Worm (Caenorhabditis elegans): Measurements from ENCODE around the gene F35D11.4.

Gene F35D11.4

DNA sequence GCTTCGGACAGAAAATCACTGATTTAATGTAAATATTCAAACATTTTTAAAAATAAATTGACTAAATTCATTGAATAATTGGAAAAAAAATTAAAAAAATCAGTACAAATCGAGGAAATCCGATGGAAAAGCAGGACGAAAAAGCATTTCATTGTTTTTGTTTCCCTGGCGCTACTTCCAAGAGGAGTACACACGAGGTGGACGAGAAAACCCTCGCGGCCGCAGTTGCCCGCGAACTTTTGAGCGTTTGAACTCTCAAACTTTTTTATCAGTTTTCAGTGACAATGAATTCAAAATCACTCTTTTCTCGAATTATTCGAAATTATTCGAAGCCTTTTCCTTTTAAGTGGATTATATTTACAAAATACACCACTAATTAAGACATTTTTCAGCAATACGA lies at the start of gene F35D11.4:
Gene F35D11.4, plus strand, starts transcription at position 393 of the 400 bp plus-strand sequence.
- TF ChIP-seq ceh-13 (GFP tag; optimal IDR thresholded peaks at IDR 0.05) = no peak
- 0 out of 2 replicates have a peak, but pooled peaks have one; percentile 26 for TF ChIP-seq tbx-11 (GFP tag; IDR thresholded peaks at IDR 0.05)
- peak; percentile 57 for TF ChIP-seq hmg-4 (GFP tag; optimal IDR thresholded peaks at IDR 0.05)
- TF ChIP-seq hmbx-1 (tag; optimal IDR thresholded peaks at IDR 0.05) = no peak
- peak; percentile 74 for TF ChIP-seq tbx-37 (GFP tag; conservative IDR thresholded peaks at IDR 0.05)
- no peak for TF ChIP-seq hnd-1 (tag; optimal IDR thresholded peaks at IDR 0.05)
- 0 out of 2 replicates have a peak, but pooled peaks have one; percentile 25 for TF ChIP-seq pes-1 (GFP tag; IDR thresholded peaks at IDR 0.05)
- peak; percentile 37 for TF ChIP-seq F13C5.2 (tag; optimal IDR thresholded peaks at IDR 0.05)

DNA sequence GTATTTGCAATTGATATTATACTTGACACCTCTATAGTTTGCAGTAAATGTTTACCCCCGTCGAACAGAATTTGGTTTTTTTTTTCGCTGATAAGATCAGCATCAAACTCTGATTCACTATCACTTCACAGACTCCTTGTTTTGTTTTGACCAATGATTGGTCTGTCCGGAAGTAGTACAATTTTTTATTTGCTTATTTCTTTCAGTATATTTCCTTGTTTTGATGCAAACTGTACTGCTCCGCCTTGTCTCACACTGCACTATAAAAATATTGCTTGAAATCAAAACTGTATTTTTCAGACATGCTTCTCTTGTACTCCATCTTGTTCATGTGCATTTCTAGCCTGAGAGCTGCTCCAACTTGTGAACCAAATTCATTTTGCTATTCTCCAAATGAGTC lies 45.7 kb upstream of the F35D11.4 start, which contains the start of gene M03A1.3:
Gene M03A1.3, plus strand, starts transcription at position 301 of the 400 bp plus-strand sequence.
- TF ChIP-seq tbx-37 (GFP tag; conservative IDR thresholded peaks at IDR 0.05) = no peak
- TF ChIP-seq hmg-4 (GFP tag; optimal IDR thresholded peaks at IDR 0.05) = no peak
- no peak for TF ChIP-seq scrt-1 (GFP tag; IDR thresholded peaks at IDR 0.05)
- TF ChIP-seq tbx-11 (GFP tag; IDR thresholded peaks at IDR 0.05) = no peak
- no peak for TF ChIP-seq flt-1 (GFP tag; IDR thresholded peaks at IDR 0.05)
- TF ChIP-seq ets-7 (tag; optimal IDR thresholded peaks at IDR 0.05) = no peak
- no peak for TF ChIP-seq aly-1 (tag; optimal IDR thresholded peaks at IDR 0.05)
- no peak for TF ChIP-seq ama-1 (optimal IDR thresholded peaks at IDR 0.05)
- no peak for TF ChIP-seq hmbx-1 (tag; optimal IDR thresholded peaks at IDR 0.05)
- no peak for TF ChIP-seq tra-4 (tag; optimal IDR thresholded peaks at IDR 0.05)
- TF ChIP-seq ceh-13 (GFP tag; optimal IDR thresholded peaks at IDR 0.05) = no peak
- no peak for TF ChIP-seq pes-1 (GFP tag; IDR thresholded peaks at IDR 0.05)
- TF ChIP-seq F13C5.2 (tag; optimal IDR thresholded peaks at IDR 0.05) = no peak
- TF ChIP-seq hnd-1 (tag; optimal IDR thresholded peaks at IDR 0.05) = no peak
- TF ChIP-seq ceh-36 (tag; optimal IDR thresholded peaks at IDR 0.05) = no peak
- TF ChIP-seq sea-1 (GFP tag; conservative IDR thresholded peaks at IDR 0.05) = no peak
- no peak for TF ChIP-seq B0310.2 (tag; optimal IDR thresholded peaks at IDR 0.05)

ce11 chrII:4560068-4560467 lies 43.2 kb upstream of the F35D11.4 start, which contains the start of gene M03A1.8:
Gene M03A1.8 (plus strand): TSS chrII:4560336.
- TF ChIP-seq hmbx-1 (tag; optimal IDR thresholded peaks at IDR 0.05) (no peak), aly-1 (tag; optimal IDR thresholded peaks at IDR 0.05) (no peak), hmg-4 (GFP tag; optimal IDR thresholded peaks at IDR 0.05) (no peak), ceh-13 (GFP tag; optimal IDR thresholded peaks at IDR 0.05) (no peak), ets-7 (tag; optimal IDR thresholded peaks at IDR 0.05) (no peak), tra-4 (tag; optimal IDR thresholded peaks at IDR 0.05) (no peak), B0310.2 (tag; optimal IDR thresholded peaks at IDR 0.05) (no peak), tbx-11 (GFP tag; IDR thresholded peaks at IDR 0.05) (no peak), ama-1 (optimal IDR thresholded peaks at IDR 0.05) (no peak), flt-1 (GFP tag; IDR thresholded peaks at IDR 0.05) (no peak), hnd-1 (tag; optimal IDR thresholded peaks at IDR 0.05) (no peak), F13C5.2 (tag; optimal IDR thresholded peaks at IDR 0.05) (no peak), sea-1 (GFP tag; conservative IDR thresholded peaks at IDR 0.05) (no peak), ceh-36 (tag; optimal IDR thresholded peaks at IDR 0.05) (no peak)

DNA sequence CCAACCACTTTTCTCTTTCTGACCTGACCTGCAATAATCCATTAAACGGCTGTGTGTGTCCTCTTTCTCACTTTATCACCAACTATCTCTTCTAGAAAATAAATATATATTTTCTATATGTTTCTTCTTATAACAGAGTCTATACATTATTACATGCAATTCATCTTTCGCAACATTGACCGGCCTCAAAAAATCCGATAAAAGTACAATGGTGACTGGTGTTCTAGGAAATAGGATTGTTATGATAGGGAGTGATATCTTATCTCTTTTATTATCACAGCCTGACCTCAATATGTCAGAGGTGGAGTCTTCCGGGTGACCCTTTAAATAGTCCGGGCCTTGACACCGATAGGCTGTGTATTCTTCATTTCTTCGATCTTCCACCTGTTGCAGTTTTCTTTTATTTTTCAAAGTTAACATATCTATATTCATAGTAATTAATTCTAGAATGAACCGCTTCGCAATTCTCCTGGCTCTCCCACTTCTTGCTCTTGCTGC lies 40.7 kb upstream of the F35D11.4 start, which contains the start of gene dao-2:
Gene dao-2, plus strand, starts transcription at position 448 of the 498 bp plus-strand sequence.
- TF ChIP-seq ceh-36 (tag; optimal IDR thresholded peaks at IDR 0.05) = no peak
- TF ChIP-seq hmg-4 (GFP tag; optimal IDR thresholded peaks at IDR 0.05) = no peak
- no peak for TF ChIP-seq B0310.2 (tag; optimal IDR thresholded peaks at IDR 0.05)
- no peak for TF ChIP-seq scrt-1 (GFP tag; IDR thresholded peaks at IDR 0.05)
- TF ChIP-seq aly-1 (tag; optimal IDR thresholded peaks at IDR 0.05) = no peak
- TF ChIP-seq tbx-37 (GFP tag; conservative IDR thresholded peaks at IDR 0.05) = no peak
- TF ChIP-seq F13C5.2 (tag; optimal IDR thresholded peaks at IDR 0.05) = no peak
- TF ChIP-seq ama-1 (optimal IDR thresholded peaks at IDR 0.05) = no peak
- no peak for TF ChIP-seq sea-1 (GFP tag; conservative IDR thresholded peaks at IDR 0.05)
- no peak for TF ChIP-seq hmbx-1 (tag; optimal IDR thresholded peaks at IDR 0.05)
- no peak for TF ChIP-seq ets-7 (tag; optimal IDR thresholded peaks at IDR 0.05)
- no peak for TF ChIP-seq hnd-1 (tag; optimal IDR thresholded peaks at IDR 0.05)
- no peak for TF ChIP-seq tra-4 (tag; optimal IDR thresholded peaks at IDR 0.05)

ce11 chrII:4565205-4565604 lies 38.0 kb upstream of the F35D11.4 start:
- TF ChIP-seq tbx-37 (GFP tag; conservative IDR thresholded peaks at IDR 0.05) (no peak), aly-1 (tag; optimal IDR thresholded peaks at IDR 0.05) (no peak), ets-7 (tag; optimal IDR thresholded peaks at IDR 0.05) (no peak), scrt-1 (GFP tag; IDR thresholded peaks at IDR 0.05) (no peak)

DNA sequence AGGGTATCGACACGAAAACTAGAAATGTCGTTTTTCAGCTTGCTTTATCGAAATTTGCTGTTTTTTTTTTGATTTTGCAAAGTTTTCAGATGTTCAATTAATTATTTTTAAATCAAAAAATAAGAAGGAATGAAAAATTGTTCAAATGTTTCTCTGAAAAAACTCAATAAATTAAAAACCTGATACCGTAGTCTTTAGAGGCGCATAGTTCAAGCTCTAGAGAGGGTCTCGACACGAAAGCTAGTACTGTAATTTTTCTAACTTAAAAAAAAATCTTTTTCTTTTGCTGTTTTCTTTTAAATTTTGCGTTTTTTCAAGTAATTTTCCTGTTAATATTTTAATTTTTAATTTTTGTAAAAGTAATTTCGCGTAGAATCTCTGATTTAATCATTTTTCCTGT lies 37.0 kb upstream of the F35D11.4 start:
- TF ChIP-seq sea-1 (GFP tag; conservative IDR thresholded peaks at IDR 0.05) (no peak), F13C5.2 (tag; optimal IDR thresholded peaks at IDR 0.05) (no peak), pes-1 (GFP tag; IDR thresholded peaks at IDR 0.05) (no peak), tbx-37 (GFP tag; conservative IDR thresholded peaks at IDR 0.05) (no peak), ceh-36 (tag; optimal IDR thresholded peaks at IDR 0.05) (no peak), flt-1 (GFP tag; IDR thresholded peaks at IDR 0.05) (no peak), ama-1 (optimal IDR thresholded peaks at IDR 0.05) (no peak), ceh-13 (GFP tag; optimal IDR thresholded peaks at IDR 0.05) (no peak), aly-1 (tag; optimal IDR thresholded peaks at IDR 0.05) (no peak), tbx-11 (GFP tag; IDR thresholded peaks at IDR 0.05) (no peak), hmg-4 (GFP tag; optimal IDR thresholded peaks at IDR 0.05) (no peak), tra-4 (tag; optimal IDR thresholded peaks at IDR 0.05) (no peak), scrt-1 (GFP tag; IDR thresholded peaks at IDR 0.05) (no peak), ets-7 (tag; optimal IDR thresholded peaks at IDR 0.05) (no peak), hmbx-1 (tag; optimal IDR thresholded peaks at IDR 0.05) (no peak), hnd-1 (tag; optimal IDR thresholded peaks at IDR 0.05) (no peak), B0310.2 (tag; optimal IDR thresholded peaks at IDR 0.05) (no peak)

ce11 chrII:4571112-4571511 lies 32.1 kb upstream of the F35D11.4 start:
- TF ChIP-seq hnd-1 (tag; optimal IDR thresholded peaks at IDR 0.05) = no peak
- TF ChIP-seq pes-1 (GFP tag; IDR thresholded peaks at IDR 0.05) = peak; percentile 29; the same call in 1 of the 2 replicates
- TF ChIP-seq F13C5.2 (tag; optimal IDR thresholded peaks at IDR 0.05) = peak; percentile 32
- TF ChIP-seq hmg-4 (GFP tag; optimal IDR thresholded peaks at IDR 0.05) = peak; percentile 75
- TF ChIP-seq scrt-1 (GFP tag; IDR thresholded peaks at IDR 0.05) = peak; percentile 74

All from whole organism, early embryonic.